Worm (Caenorhabditis elegans): ENCODE data around the gene csn-6.

DNA sequence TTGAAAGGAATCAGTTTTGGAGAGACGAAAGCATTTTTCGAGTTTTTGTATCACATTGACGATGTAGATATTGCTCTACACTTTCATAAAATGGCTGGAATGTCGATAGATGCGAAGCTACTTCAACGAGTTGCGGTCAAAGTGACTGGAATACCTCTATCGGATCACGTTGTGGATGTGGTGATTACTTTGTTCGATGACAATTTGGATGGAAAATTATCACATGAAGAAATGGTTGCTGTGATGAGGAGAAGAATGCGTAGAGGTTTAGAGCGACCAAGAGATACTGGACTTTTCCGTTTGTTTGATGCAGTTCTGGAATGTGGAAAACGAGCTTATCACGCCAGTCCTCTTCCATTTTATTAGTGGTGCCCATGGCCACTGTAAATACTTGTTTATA lies 976 bp upstream of the csn-6 start:
- TF ChIP-seq fos-1 (tag; optimal IDR thresholded peaks at IDR 0.05) (no peak), pha-4 (GFP tag; IDR thresholded peaks at IDR 0.05) (no peak), pha-4 (tag; optimal IDR thresholded peaks at IDR 0.05) (no peak), dve-1 (tag; optimal IDR thresholded peaks at IDR 0.05; ENCODE audit: insufficient read depth) (no peak), unc-130 (GFP tag; optimal IDR thresholded peaks at IDR 0.05) (no peak)

Data from whole organism, L4 larva.